Fruit fly (Drosophila melanogaster) whole organism, pupa: ENCODE measurements around the gene CG43181.

ENCODE experiments used
- CG10348 ChIP-seq: fragments of 200-800 bp; sonication (Bioruptor generic); IDR thresholded peaks from 2 replicates; pipeline ENCODE4 v1.3.6; 2022; ENCODE audit warnings: missing biosample characterization, missing genetic modification characterization
- CG12605 ChIP-seq: fragments of 200-800 bp; sonication (Bioruptor generic); IDR thresholded peaks from 2 replicates; pipeline ENCODE4 v1.3.6; 2022; ENCODE audit warnings: missing biosample characterization, missing genetic modification characterization
- CG13204 ChIP-seq: fragments of 200-800 bp; sonication (Bioruptor generic); optimal IDR thresholded peaks from 2 replicates; lab custom pipeline; 2018; ENCODE audit warnings: missing biosample characterization, mild to moderate bottlenecking, missing genetic modification characterization, moderate library complexity
- CG14655 ChIP-seq: fragments of 200-800 bp; sonication (Bioruptor generic); optimal IDR thresholded peaks from 3 replicates; lab custom pipeline; 2017; ENCODE audit warnings: mild to moderate bottlenecking, missing biosample characterization, missing genetic modification reagents, missing genetic modification characterization
- CG15710 ChIP-seq: fragments of 200-800 bp; sonication (Bioruptor generic); optimal IDR thresholded peaks from 2 replicates; lab custom pipeline; 2018; ENCODE audit warnings: missing biosample characterization, mild to moderate bottlenecking, missing genetic modification characterization, moderate library complexity
- CG17806 ChIP-seq: fragments of 200-800 bp; sonication (Bioruptor generic); optimal IDR thresholded peaks from 2 replicates; lab custom pipeline; 2018; ENCODE audit warnings: missing biosample characterization, mild to moderate bottlenecking, missing genetic modification characterization, moderate library complexity
- CG32121 ChIP-seq: fragments of 200-800 bp; sonication (Bioruptor generic); IDR thresholded peaks from 2 replicates; pipeline ENCODE4 v1.3.6; 2022; ENCODE audit warnings: missing biosample characterization, missing genetic modification characterization
- CG34367 ChIP-seq: fragments of 200-800 bp; sonication (Bioruptor generic); optimal IDR thresholded peaks from 2 replicates; lab custom pipeline; 2018; ENCODE audit warnings: missing biosample characterization, mild to moderate bottlenecking, missing genetic modification characterization
- CG4496 ChIP-seq: fragments of 200-800 bp; sonication (Bioruptor generic); IDR thresholded peaks from 3 replicates; pipeline ENCODE4 v1.3.6; 2022; ENCODE audit warnings: missing biosample characterization, missing genetic modification characterization
- CG8159 ChIP-seq: fragments of 200-800 bp; sonication (Bioruptor generic); optimal IDR thresholded peaks from 3 replicates; lab custom pipeline; 2018; ENCODE audit warnings: missing biosample characterization, mild to moderate bottlenecking, missing genetic modification characterization, moderate library complexity
- CG8301 ChIP-seq: fragments of 200-800 bp; sonication (Bioruptor generic); optimal IDR thresholded peaks from 2 replicates; lab custom pipeline; 2018; ENCODE audit warnings: missing biosample characterization, mild to moderate bottlenecking, missing genetic modification characterization
- CG9948 ChIP-seq: fragments of 200-800 bp; sonication (Bioruptor generic); optimal IDR thresholded peaks from 2 replicates; lab custom pipeline; 2018; ENCODE audit warnings: missing biosample characterization, mild to moderate bottlenecking, missing genetic modification characterization, moderate library complexity
- D1 ChIP-seq: fragments of 200-800 bp; sonication (Bioruptor generic); optimal IDR thresholded peaks from 2 replicates; lab custom pipeline; 2018; ENCODE audit warnings: missing biosample characterization, mild to moderate bottlenecking, missing genetic modification characterization, moderate library complexity
- EcR ChIP-seq: fragments of 200-800 bp; sonication (Bioruptor generic); optimal IDR thresholded peaks from 3 replicates; lab custom pipeline; 2019; ENCODE audit warnings: missing biosample characterization, missing genetic modification characterization, mild to moderate bottlenecking, moderate library complexity, missing genetic modification reagents
- Ets98B ChIP-seq: fragments of 200-800 bp; sonication (Bioruptor generic); IDR thresholded peaks from 2 replicates; pipeline ENCODE4 v1.3.6; 2022; ENCODE audit warnings: missing biosample characterization, missing genetic modification characterization
- Pif1A ChIP-seq: fragments of 200-800 bp; sonication (Bioruptor generic); optimal IDR thresholded peaks from 3 replicates; lab custom pipeline; 2016; ENCODE audit warnings: missing biosample characterization, missing genetic modification characterization
- Pif1B ChIP-seq: fragments of 200-800 bp; sonication (Bioruptor generic); optimal IDR thresholded peaks from 3 replicates; lab custom pipeline; 2016; ENCODE audit warnings: missing biosample characterization, missing genetic modification characterization
- Snoo ChIP-seq: fragments of 200-800 bp; sonication (Bioruptor generic); optimal IDR thresholded peaks from 3 replicates; lab custom pipeline; 2017; ENCODE audit warnings: missing biosample characterization, mild to moderate bottlenecking, missing genetic modification characterization, inconsistent platforms
- fd96Ca ChIP-seq: fragments of 200-800 bp; sonication (Bioruptor generic); IDR thresholded peaks from 3 replicates; pipeline ENCODE4 v1.3.6; 2022; ENCODE audit warnings: missing biosample characterization, missing genetic modification characterization
- gl ChIP-seq: fragments of 200-800 bp; sonication (Bioruptor generic); optimal IDR thresholded peaks from 2 replicates; lab custom pipeline; 2018; ENCODE audit warnings: missing biosample characterization, mild to moderate bottlenecking, missing genetic modification characterization
- rn ChIP-seq: fragments of 200-800 bp; sonication (Bioruptor generic); IDR thresholded peaks from 2 replicates; pipeline ENCODE4 v1.3.6; 2022; ENCODE audit warnings: missing biosample characterization, missing genetic modification characterization

CG43181 gene

dm6 chrX:352767-353166 lies 2.4 kb downstream of the CG43181 start, which contains the start of gene CG43182:
Gene CG43182 (plus strand): TSS chrX:353067.
- TF ChIP-seq CG32121 = no peak
- no peak for TF ChIP-seq CG4496
- TF ChIP-seq rn (GFP tag; lab: Robert Waterston, UW) = no peak
- no peak for TF ChIP-seq D1 (tag; lab: Kevin White, UChicago)
- no peak for TF ChIP-seq Pif1B (GFP tag; lab: Kevin White, UChicago)
- no peak for TF ChIP-seq Ets98B (GFP tag; lab: Robert Waterston, UW)
- no peak for TF ChIP-seq CG17806 (tag; lab: Kevin White, UChicago)
- no peak for TF ChIP-seq Snoo
- no peak for TF ChIP-seq CG14655 (GFP tag; lab: Kevin White, UChicago)
- TF ChIP-seq Pif1A (GFP tag; lab: Kevin White, UChicago) = no peak
- TF ChIP-seq CG8159 = no peak
- TF ChIP-seq CG8301 = no peak
- no peak for TF ChIP-seq fd96Ca (GFP tag; lab: Robert Waterston, UW)
- no peak for TF ChIP-seq CG15710 (tag; lab: Kevin White, UChicago)
- no peak for TF ChIP-seq CG13204
- no peak for TF ChIP-seq EcR
- TF ChIP-seq, all 21 proteins: peak for 0

dm6 chrX:353929-354515 lies 3.7 kb downstream of the CG43181 start:
- TF ChIP-seq fd96Ca (GFP tag; lab: Robert Waterston, UW) = peak; percentile 52; the same call in 1 of the 3 replicates
- no peak for TF ChIP-seq CG12605 (GFP tag; lab: Robert Waterston, UW)
- TF ChIP-seq CG13204 = no peak
- TF ChIP-seq CG8301 = no peak
- TF ChIP-seq CG10348 (GFP tag; lab: Robert Waterston, UW) = no peak
- no peak for TF ChIP-seq CG17806 (tag; lab: Kevin White, UChicago)
- TF ChIP-seq CG9948 (tag; lab: Kevin White, UChicago) = no peak
- TF ChIP-seq EcR = no peak
- TF ChIP-seq CG8159 = no peak
- no peak for TF ChIP-seq Pif1B (GFP tag; lab: Kevin White, UChicago)
- TF ChIP-seq gl (tag; lab: Kevin White, UChicago) = no peak
- TF ChIP-seq CG15710 (tag; lab: Kevin White, UChicago) = no peak
- TF ChIP-seq rn (GFP tag; lab: Robert Waterston, UW) = no peak
- peak; percentile 64 for TF ChIP-seq CG4496
- TF ChIP-seq CG14655 (GFP tag; lab: Kevin White, UChicago) = no peak
- peak; percentile 39; the same call in 1 of the 2 replicates for TF ChIP-seq Ets98B (GFP tag; lab: Robert Waterston, UW)
- no peak for TF ChIP-seq Pif1A (GFP tag; lab: Kevin White, UChicago)
- no peak for TF ChIP-seq D1 (tag; lab: Kevin White, UChicago)
- TF ChIP-seq, all 21 proteins: peak for 3

dm6 chrX:356232-356631 lies 5.9 kb downstream of the CG43181 start, which contains the start of gene y:
Gene y (plus strand): TSS chrX:356509.
- TF ChIP-seq CG13204 = no peak
- no peak for TF ChIP-seq Snoo
- TF ChIP-seq gl (tag; lab: Kevin White, UChicago) = no peak
- no peak for TF ChIP-seq CG14655 (GFP tag; lab: Kevin White, UChicago)
- TF ChIP-seq Ets98B (GFP tag; lab: Robert Waterston, UW) = no peak
- TF ChIP-seq rn (GFP tag; lab: Robert Waterston, UW) = 0 out of 2 replicates have a peak, but pooled peaks have one; percentile 3
- TF ChIP-seq CG4496 = no peak
- no peak for TF ChIP-seq fd96Ca (GFP tag; lab: Robert Waterston, UW)
- TF ChIP-seq, all 21 proteins: peak for 1

- TF ChIP-seq CG15710 (tag; lab: Kevin White, UChicago) (peak; percentile 78), CG12605 (GFP tag; lab: Robert Waterston, UW) (peak; percentile 67; the same call in 1 of the 2 replicates), CG32121 (peak; percentile 42; the same call in 1 of the 2 replicates), CG8159 (peak; percentile 60), Pif1B (GFP tag; lab: Kevin White, UChicago) (no peak), CG9948 (tag; lab: Kevin White, UChicago) (peak; percentile 74), CG4496 (peak; percentile 90), CG8301 (peak; percentile 58), CG10348 (GFP tag; lab: Robert Waterston, UW) (no peak), CG17806 (tag; lab: Kevin White, UChicago) (peak; percentile 74), Ets98B (GFP tag; lab: Robert Waterston, UW) (no peak; the same call in 1 of the 2 replicates), CG13204 (no peak), CG14655 (GFP tag; lab: Kevin White, UChicago) (peak; percentile 81), fd96Ca (GFP tag; lab: Robert Waterston, UW) (peak; percentile 71), gl (tag; lab: Kevin White, UChicago) (peak; percentile 86), Snoo (peak; percentile 63), rn (GFP tag; lab: Robert Waterston, UW) (peak; percentile 87), CG34367 (tag; lab: Kevin White, UChicago) (peak; percentile 91), EcR (peak; percentile 26), D1 (tag; lab: Kevin White, UChicago) (peak; percentile 72), Pif1A (GFP tag; lab: Kevin White, UChicago) (peak; percentile 28)
Observed at dm6 chrX:361418-361817, 11.1 kb downstream of the CG43181 start.

- TF ChIP-seq gl (tag; lab: Kevin White, UChicago) (no peak), Ets98B (GFP tag; lab: Robert Waterston, UW) (no peak), CG8301 (no peak), Pif1B (GFP tag; lab: Kevin White, UChicago) (no peak), fd96Ca (GFP tag; lab: Robert Waterston, UW) (no peak), CG13204 (no peak), CG9948 (tag; lab: Kevin White, UChicago) (no peak), D1 (tag; lab: Kevin White, UChicago) (no peak), CG14655 (GFP tag; lab: Kevin White, UChicago) (no peak), CG32121 (no peak), Snoo (no peak), CG4496 (no peak), CG10348 (GFP tag; lab: Robert Waterston, UW) (no peak), CG8159 (no peak), CG12605 (GFP tag; lab: Robert Waterston, UW) (no peak)
Observed at dm6 chrX:362073-362674, 11.8 kb downstream of the CG43181 start.
